Worm (Caenorhabditis elegans): ENCODE data around the gene srg-26.

- TF ChIP-seq pha-4 (tag; optimal IDR thresholded peaks at IDR 0.05) (no peak), mdl-1 (tag; optimal IDR thresholded peaks at IDR 0.05) (no peak), unc-39 (tag; optimal IDR thresholded peaks at IDR 0.05) (no peak), elt-1 (tag; optimal IDR thresholded peaks at IDR 0.05) (no peak), nhr-237 (tag; optimal IDR thresholded peaks at IDR 0.05) (no peak), aly-2 (tag; optimal IDR thresholded peaks at IDR 0.05) (no peak), nhr-12 (tag; optimal IDR thresholded peaks at IDR 0.05) (no peak), nhr-11 (tag; optimal IDR thresholded peaks at IDR 0.05) (no peak), zag-1 (tag; optimal IDR thresholded peaks at IDR 0.05) (no peak), ama-1 (optimal IDR thresholded peaks at IDR 0.05) (no peak)
These were observed 33.3 kb upstream of the srg-26 start for ce11 chrV:5297740-5298139.
